Fruit fly (Drosophila melanogaster) whole organism, prepupa: ENCODE measurements around the gene Sfp84E.
A peak's percentile ranks its signal among the peaks of the same experiment; 100 is the strongest.

Experiments used
- Blimp-1 ChIP-seq: fragments of 200-800 bp; sonication (Bioruptor generic); optimal IDR thresholded peaks from 3 replicates; lab custom pipeline; 2017; ENCODE audit warnings: missing biosample characterization, missing genetic modification characterization, mild to moderate bottlenecking, moderate library complexity, missing genetic modification reagents
- CG11294 ChIP-seq: fragments of 200-800 bp; sonication (Bioruptor generic); IDR thresholded peaks from 2 replicates; pipeline ENCODE4 v1.3.6; 2022; ENCODE audit warnings: missing biosample characterization, missing genetic modification characterization
- CG11762 ChIP-seq: fragments of 200-800 bp; sonication (Bioruptor generic); optimal IDR thresholded peaks from 3 replicates; lab custom pipeline; 2016; ENCODE audit warnings: missing biosample characterization, missing genetic modification characterization; ENCODE audit not compliant: insufficient read depth
- CG11902 ChIP-seq: fragments of 200-800 bp; sonication (Bioruptor generic); optimal IDR thresholded peaks from 3 replicates; lab custom pipeline; 2016; ENCODE audit warnings: missing biosample characterization, missing genetic modification characterization
- CG15336 ChIP-seq: fragments of 200-800 bp; sonication (Bioruptor generic); IDR thresholded peaks from 2 replicates; pipeline ENCODE4 v1.3.6; 2022; ENCODE audit warnings: missing biosample characterization, missing genetic modification characterization
- CG31627 ChIP-seq: fragments of 200-800 bp; sonication (Bioruptor generic); optimal IDR thresholded peaks from 3 replicates; lab custom pipeline; 2016; ENCODE audit warnings: missing biosample characterization, missing genetic modification characterization
- CG32006 ChIP-seq: fragments of 200-800 bp; sonication (Bioruptor generic); optimal IDR thresholded peaks from 3 replicates; lab custom pipeline; 2017; ENCODE audit warnings: missing biosample characterization, mild to moderate bottlenecking, missing genetic modification characterization
- CG3919 ChIP-seq: fragments of 200-800 bp; sonication (Bioruptor generic); optimal IDR thresholded peaks from 3 replicates; lab custom pipeline; 2016; ENCODE audit warnings: missing biosample characterization, missing genetic modification characterization
- CG4318 ChIP-seq: fragments of 200-800 bp; sonication (Bioruptor generic); optimal IDR thresholded peaks from 3 replicates; lab custom pipeline; 2017; ENCODE audit warnings: missing biosample characterization, mild to moderate bottlenecking, missing genetic modification characterization
- CG6163 ChIP-seq: fragments of 200-800 bp; sonication (Bioruptor generic); IDR thresholded peaks from 3 replicates; pipeline ENCODE4 v1.3.6; 2022; ENCODE audit warnings: missing biosample characterization, missing genetic modification characterization
- CG6276 ChIP-seq: fragments of 200-800 bp; sonication (Bioruptor generic); optimal IDR thresholded peaks from 2 replicates; lab custom pipeline; 2017; ENCODE audit warnings: missing biosample characterization, mild to moderate bottlenecking, missing genetic modification characterization
- CG6808 ChIP-seq: fragments of 200-800 bp; sonication (Bioruptor generic); optimal IDR thresholded peaks from 3 replicates; lab custom pipeline; 2017; ENCODE audit warnings: missing biosample characterization, missing genetic modification characterization, mild to moderate bottlenecking, moderate library complexity, missing genetic modification reagents
- CG6854 ChIP-seq: fragments of 200-800 bp; sonication (Bioruptor generic); optimal IDR thresholded peaks from 2 replicates; lab custom pipeline; 2017; ENCODE audit warnings: missing biosample characterization, mild to moderate bottlenecking, missing genetic modification characterization
- CG7368 ChIP-seq: fragments of 200-800 bp; sonication (Bioruptor generic); optimal IDR thresholded peaks from 3 replicates; lab custom pipeline; 2016; ENCODE audit warnings: missing biosample characterization, missing genetic modification characterization
- CG8119 ChIP-seq: fragments of 200-800 bp; sonication (Bioruptor generic); IDR thresholded peaks from 3 replicates; pipeline ENCODE4 v1.3.6; 2022; ENCODE audit warnings: missing biosample characterization, missing genetic modification characterization
- CG8632 ChIP-seq: fragments of 200-800 bp; sonication (Bioruptor generic); optimal IDR thresholded peaks from 3 replicates; lab custom pipeline; 2016; ENCODE audit warnings: missing biosample characterization, missing genetic modification characterization
- Eip75B ChIP-seq: fragments of 200-800 bp; sonication (Bioruptor generic); optimal IDR thresholded peaks from 3 replicates; lab custom pipeline; 2016; ENCODE audit warnings: missing biosample characterization, missing genetic modification characterization
- Eip78C ChIP-seq: fragments of 200-800 bp; sonication (Bioruptor generic); peaks from one replicate; lab custom pipeline; 2016; ENCODE audit warnings: missing biosample characterization, missing genetic modification characterization
- Eip93F ChIP-seq: fragments of 200-800 bp; sonication (Bioruptor generic); optimal IDR thresholded peaks from 2 replicates; lab custom pipeline; 2016; ENCODE audit warnings: missing biosample characterization, mild to moderate bottlenecking, missing genetic modification characterization
- Ets21C ChIP-seq: fragments of 200-800 bp; sonication (Bioruptor generic); optimal IDR thresholded peaks from 3 replicates; lab custom pipeline; 2016; ENCODE audit warnings: missing biosample characterization, missing genetic modification characterization
- Hr38 ChIP-seq: sonication (Bioruptor generic); optimal IDR thresholded peaks from 2 replicates; lab custom pipeline; 2016; ENCODE audit warnings: missing biosample characterization, missing genetic modification characterization
- Hr4 ChIP-seq: fragments of 200-800 bp; sonication (Bioruptor generic); optimal IDR thresholded peaks from 3 replicates; lab custom pipeline; 2016; ENCODE audit warnings: missing biosample characterization, missing genetic modification characterization
- Met ChIP-seq: fragments of 200-800 bp; sonication (Bioruptor generic); optimal IDR thresholded peaks from 3 replicates; lab custom pipeline; 2016; ENCODE audit warnings: missing biosample characterization, missing genetic modification characterization
- OdsH ChIP-seq: fragments of 200-800 bp; sonication (Bioruptor generic); optimal IDR thresholded peaks from 3 replicates; lab custom pipeline; 2016; ENCODE audit warnings: missing biosample characterization, missing genetic modification characterization
- Smox ChIP-seq: fragments of 200-800 bp; sonication (Bioruptor generic); optimal IDR thresholded peaks from 3 replicates; lab custom pipeline; 2016; ENCODE audit warnings: missing biosample characterization, missing genetic modification characterization
- Sox102F ChIP-seq: fragments of 200-800 bp; sonication (Bioruptor generic); optimal IDR thresholded peaks from 2 replicates; lab custom pipeline; 2016; ENCODE audit warnings: missing biosample characterization, mild to moderate bottlenecking, missing genetic modification characterization
- Sox14 ChIP-seq: fragments of 200-800 bp; sonication (Bioruptor generic); optimal IDR thresholded peaks from 3 replicates; lab custom pipeline; 2016; ENCODE audit warnings: missing biosample characterization, missing genetic modification characterization
- Sox15 ChIP-seq: fragments of 200-800 bp; sonication (Bioruptor generic); optimal IDR thresholded peaks from 3 replicates; lab custom pipeline; 2016; ENCODE audit warnings: missing biosample characterization, missing genetic modification characterization
- achi ChIP-seq: fragments of 200-800 bp; sonication (Bioruptor generic); optimal IDR thresholded peaks from 3 replicates; lab custom pipeline; 2016; ENCODE audit warnings: missing biosample characterization, missing genetic modification characterization
- cyc ChIP-seq: fragments of 200-800 bp; sonication (Bioruptor generic); optimal IDR thresholded peaks from 3 replicates; lab custom pipeline; 2016; ENCODE audit warnings: missing biosample characterization, missing genetic modification characterization
- dac ChIP-seq: fragments of 200-800 bp; sonication (Bioruptor generic); optimal IDR thresholded peaks from 2 replicates; lab custom pipeline; 2017; ENCODE audit warnings: missing biosample characterization, mild to moderate bottlenecking, missing genetic modification characterization
- dsx ChIP-seq: fragments of 200-800 bp; optimal IDR thresholded peaks from 3 replicates; lab custom pipeline; 2019; ENCODE audit warnings: missing biosample characterization, mild to moderate bottlenecking, missing genetic modification characterization, moderate library complexity; ENCODE audit not compliant: poor library complexity, severe bottlenecking
- eg ChIP-seq: fragments of 200-800 bp; sonication (Bioruptor generic); IDR thresholded peaks from 3 replicates; pipeline ENCODE4 v1.3.6; 2022; ENCODE audit warnings: missing biosample characterization, missing genetic modification characterization
- esn ChIP-seq: fragments of 200-800 bp; sonication (Bioruptor generic); optimal IDR thresholded peaks from 2 replicates; lab custom pipeline; 2016; ENCODE audit warnings: missing biosample characterization, mild to moderate bottlenecking, missing genetic modification characterization, moderate library complexity
- fd59A ChIP-seq: fragments of 200-800 bp; sonication (Bioruptor generic); optimal IDR thresholded peaks from 2 replicates; lab custom pipeline; 2017; ENCODE audit warnings: missing biosample characterization, mild to moderate bottlenecking, missing genetic modification characterization, missing genetic modification reagents
- fkh ChIP-seq: fragments of 200-800 bp; sonication (Bioruptor generic); optimal IDR thresholded peaks from 3 replicates; lab custom pipeline; 2017; ENCODE audit warnings: missing biosample characterization, mild to moderate bottlenecking, missing genetic modification characterization, moderate library complexity
- net ChIP-seq: fragments of 200-800 bp; sonication (Bioruptor generic); optimal IDR thresholded peaks from 3 replicates; lab custom pipeline; 2016; ENCODE audit warnings: missing biosample characterization, missing genetic modification characterization
- pdm3 ChIP-seq: fragments of 200-800 bp; sonication (Bioruptor generic); optimal IDR thresholded peaks from 3 replicates; lab custom pipeline; 2016; ENCODE audit warnings: missing biosample characterization, missing genetic modification characterization
- salr ChIP-seq, 2 experiments: fragments of 200-800 bp; sonication (Bioruptor generic); optimal IDR thresholded peaks; 3 replicates each; lab custom pipeline; 2016 to 2018; ENCODE audit warnings: missing biosample characterization in 2 of 2, missing genetic modification characterization in 2 of 2, mild to moderate bottlenecking in 1 of 2
- spab ChIP-seq: fragments of 200-800 bp; sonication (Bioruptor generic); optimal IDR thresholded peaks from 2 replicates; lab custom pipeline; 2017; ENCODE audit warnings: missing biosample characterization, mild to moderate bottlenecking, missing genetic modification characterization, missing genetic modification reagents
- svp ChIP-seq: fragments of 200-800 bp; sonication (Bioruptor generic); peaks from one replicate; lab custom pipeline; 2016; ENCODE audit warnings: missing biosample characterization, missing genetic modification characterization
- topi ChIP-seq: fragments of 200-800 bp; sonication (Bioruptor generic); optimal IDR thresholded peaks from 3 replicates; lab custom pipeline; 2016; ENCODE audit warnings: missing biosample characterization, missing genetic modification characterization

Gene Sfp84E

dm6 chr3R:7995722-7996121 lies 15.6 kb upstream of the Sfp84E start, which contains the start of gene Elovl7:
Gene Elovl7, minus strand, starts transcription at chr3R:7995852.
- TF ChIP-seq Eip78C (GFP tag; lab: Kevin White, UChicago): peak; percentile 28
- no peak for TF ChIP-seq CG32006
- no peak for TF ChIP-seq pdm3 (GFP tag; lab: Kevin White, UChicago)
- peak; percentile 76 for TF ChIP-seq CG6854 (GFP tag; lab: Kevin White, UChicago)
- TF ChIP-seq svp (GFP tag; lab: Kevin White, UChicago): no peak
- no peak for TF ChIP-seq Blimp-1
- TF ChIP-seq Met (GFP tag; lab: Kevin White, UChicago): no peak

dm6 chr3R:7994629-7995028 lies 14.5 kb upstream of the Sfp84E start:
- TF ChIP-seq CG8119 (no peak), CG11902 (GFP tag; lab: Kevin White, UChicago) (no peak), Smox (GFP tag; lab: Kevin White, UChicago) (no peak), Blimp-1 (no peak), CG8632 (GFP tag; lab: Kevin White, UChicago) (no peak), spab (GFP tag; lab: Kevin White, UChicago) (no peak), CG6808 (no peak), Eip78C (GFP tag; lab: Kevin White, UChicago) (peak; percentile 44)

dm6 chr3R:7993506-7993905 lies 13.4 kb upstream of the Sfp84E start:
- TF ChIP-seq CG6163 (no peak), CG7368 (GFP tag; lab: Kevin White, UChicago) (no peak), Sox15 (GFP tag; lab: Kevin White, UChicago) (no peak), CG8632 (GFP tag; lab: Kevin White, UChicago) (no peak), Eip78C (GFP tag; lab: Kevin White, UChicago) (no peak), svp (GFP tag; lab: Kevin White, UChicago) (no peak), salr (GFP tag; optimal IDR thresholded peaks at IDR 0.05; lab: Kevin White, UChicago) (no peak), CG6276 (GFP tag; lab: Kevin White, UChicago) (no peak), fd59A (GFP tag; lab: Kevin White, UChicago) (no peak), Hr38 (GFP tag; lab: Kevin White, UChicago) (no peak)

dm6 chr3R:7992100-7992499 lies 12.0 kb upstream of the Sfp84E start:
- TF ChIP-seq achi (peak; percentile 24), CG6163 (0 out of 3 replicates have a peak, but pooled peaks have one; percentile 24), Sox14 (GFP tag; lab: Kevin White, UChicago) (no peak), CG8119 (peak; percentile 33; the same call in 2 of the 3 replicates), fkh (GFP tag; lab: Kevin White, UChicago) (no peak), net (peak; percentile 47), Eip78C (GFP tag; lab: Kevin White, UChicago) (peak; percentile 75), CG6276 (GFP tag; lab: Kevin White, UChicago) (peak; percentile 67), cyc (GFP tag; lab: Kevin White, UChicago) (no peak), Hr38 (GFP tag; lab: Kevin White, UChicago) (no peak), esn (GFP tag; lab: Kevin White, UChicago) (no peak), CG11762 (peak; percentile 16), CG6808 (no peak), CG11902 (GFP tag; lab: Kevin White, UChicago) (no peak), CG3919 (peak; percentile 4), topi (GFP tag; lab: Kevin White, UChicago) (no peak), CG15336 (peak; percentile 55; the same call in 1 of the 2 replicates), CG4318 (GFP tag; lab: Kevin White, UChicago) (peak; percentile 68), Sox102F (GFP tag; lab: Kevin White, UChicago) (no peak), Eip93F (GFP tag; lab: Kevin White, UChicago) (no peak), Smox (GFP tag; lab: Kevin White, UChicago) (no peak), CG32006 (peak; percentile 82), OdsH (GFP tag; lab: Kevin White, UChicago) (peak; percentile 30), spab (GFP tag; lab: Kevin White, UChicago) (no peak), CG31627 (GFP tag; lab: Kevin White, UChicago) (no peak), dac (GFP tag; lab: Kevin White, UChicago) (no peak), Hr4 (GFP tag; lab: Kevin White, UChicago) (peak; percentile 54), CG11294 (GFP tag; lab: Robert Waterston, UW) (no peak), Eip75B (GFP tag; lab: Kevin White, UChicago) (no peak), Blimp-1 (no peak), dsx (no peak), salr (GFP tag; optimal IDR thresholded peaks at IDR 0.05; lab: Kevin White, UChicago) (peak in 1 of 2 experiments; percentile 35), Ets21C (GFP tag; lab: Kevin White, UChicago) (no peak), eg (peak; percentile 70)
